Fruit fly (Drosophila melanogaster) whole organism, adult: ENCODE results near the gene CG43630.

Source experiments
- CG1620 ChIP-seq: fragments of 200-800 bp; sonication (Bioruptor generic); optimal IDR thresholded peaks from 2 replicates; lab custom pipeline; 2016; ENCODE audit warnings: missing biosample characterization, missing genetic modification characterization
- CG33017 ChIP-seq: fragments of 200-800 bp; sonication (Bioruptor generic); optimal IDR thresholded peaks from 2 replicates; lab custom pipeline; 2018; ENCODE audit warnings: missing biosample characterization, mild to moderate bottlenecking, missing genetic modification characterization, moderate library complexity
- CG7045 ChIP-seq: fragments of 200-800 bp; sonication (Bioruptor generic); optimal IDR thresholded peaks from 2 replicates; lab custom pipeline; 2017; ENCODE audit warnings: missing biosample characterization, mild to moderate bottlenecking, missing genetic modification characterization
- CG7101 ChIP-seq: fragments of 200-800 bp; sonication (Bioruptor generic); optimal IDR thresholded peaks from 2 replicates; lab custom pipeline; 2018; ENCODE audit warnings: missing biosample characterization, mild to moderate bottlenecking, missing genetic modification characterization, moderate library complexity
- Clk ChIP-seq: fragments of 200-800 bp; sonication (Bioruptor generic); optimal IDR thresholded peaks from 2 replicates; lab custom pipeline; 2017; ENCODE audit warnings: missing biosample characterization, missing genetic modification characterization
- Crg-1 ChIP-seq: fragments of 200-800 bp; sonication (Bioruptor generic); optimal IDR thresholded peaks from 2 replicates; lab custom pipeline; 2016; ENCODE audit warnings: missing biosample characterization, missing genetic modification characterization
- cic ChIP-seq: fragments of 200-800 bp; sonication (Bioruptor generic); optimal IDR thresholded peaks from 2 replicates; lab custom pipeline; 2017; ENCODE audit warnings: missing biosample characterization, mild to moderate bottlenecking, missing genetic modification characterization, moderate library complexity
- cnc ChIP-seq, 2 experiments: fragments of >200 bp; optimal IDR thresholded peaks; 2 replicates each; lab custom pipeline; 2017
- ovo ChIP-seq: fragments of 200-800 bp; sonication (Bioruptor generic); optimal IDR thresholded peaks from 2 replicates; lab custom pipeline; 2016; ENCODE audit warnings: missing biosample characterization, missing genetic modification characterization
- pad ChIP-seq: fragments of 200-800 bp; sonication (Bioruptor generic); optimal IDR thresholded peaks from 3 replicates; lab custom pipeline; 2017; ENCODE audit warnings: missing biosample characterization, missing genetic modification characterization, mild to moderate bottlenecking, moderate library complexity, missing genetic modification reagents

DNA sequence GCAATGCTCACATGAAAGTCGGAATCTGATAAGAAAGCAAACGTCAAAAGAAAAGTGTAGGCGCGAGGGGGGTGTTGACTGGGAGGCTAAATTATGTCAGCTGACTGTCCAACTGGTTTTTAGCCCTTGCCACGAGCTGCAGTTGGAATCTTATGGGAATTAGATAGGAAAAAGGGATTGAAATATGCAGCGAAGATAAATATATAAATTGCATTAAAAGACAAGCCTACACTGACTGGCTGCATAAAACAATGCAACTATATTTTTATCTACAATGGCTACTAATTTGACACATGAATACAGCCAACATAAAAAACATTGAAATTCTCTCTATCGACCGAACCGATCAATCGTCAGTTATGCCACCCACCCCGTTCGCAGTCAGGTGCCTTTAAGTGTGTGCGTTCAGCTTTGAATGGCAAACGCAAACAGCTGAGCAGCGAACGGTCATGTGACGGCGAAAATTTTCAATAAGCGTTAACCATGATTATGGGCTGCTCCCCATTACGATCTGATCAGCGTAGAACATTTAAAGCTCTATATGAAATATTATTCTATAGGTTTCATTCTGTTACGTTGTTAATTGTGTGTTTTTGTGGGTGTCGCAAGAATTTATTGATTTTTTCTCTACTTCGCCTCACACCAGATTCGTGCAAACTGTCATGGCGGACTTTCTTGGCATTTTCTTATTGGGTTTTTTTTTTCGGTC lies 49.2 kb downstream of the CG43630 start:
- TF ChIP-seq Crg-1 (GFP tag; lab: Kevin White, UChicago): no peak
- no peak for TF ChIP-seq CG33017 (tag; lab: Kevin White, UChicago)
- TF ChIP-seq cnc (optimal IDR thresholded peaks at IDR 0.05; lab: Kevin White, UChicago): no peak
- TF ChIP-seq pad (GFP tag; lab: Kevin White, UChicago): no peak
- TF ChIP-seq ovo (GFP tag; lab: Kevin White, UChicago): no peak
- no peak for TF ChIP-seq CG7101 (tag; lab: Kevin White, UChicago)
- TF ChIP-seq cic (GFP tag; lab: Kevin White, UChicago): peak; percentile 19
- TF ChIP-seq CG7045: no peak
- no peak for TF ChIP-seq CG1620
- TF ChIP-seq Clk: no peak
